Worm (Caenorhabditis elegans) whole organism, early embryonic: ENCODE data around the gene cla-1.
A peak's percentile ranks its signal among the peaks of the same experiment; 100 is the strongest.

Experiments
- B0310.2 ChIP-seq: sonication (generic microtip); optimal IDR thresholded peaks from 2 replicates; lab custom pipeline; 2016; ENCODE audit warnings: mild to moderate bottlenecking, missing genetic modification characterization, missing compliant biosample characterization
- F13C5.2 ChIP-seq: sonication (generic microtip); optimal IDR thresholded peaks from 2 replicates; lab custom pipeline; 2017; ENCODE audit warnings: mild to moderate bottlenecking, missing genetic modification characterization, inconsistent platforms, missing compliant biosample characterization
- aly-1 ChIP-seq: sonication (generic microtip); optimal IDR thresholded peaks from 2 replicates; lab custom pipeline; 2016; ENCODE audit warnings: missing genetic modification characterization, missing compliant biosample characterization
- ama-1 ChIP-seq: fragments of 150-350 bp; optimal IDR thresholded peaks from 2 replicates; lab custom pipeline; 2014
- ceh-13 ChIP-seq: fragments of 200-800 bp; sonication (Bioruptor generic); optimal IDR thresholded peaks from 2 replicates; lab custom pipeline; 2018; ENCODE audit warnings: mild to moderate bottlenecking, missing genetic modification characterization, missing compliant biosample characterization
- ceh-36 ChIP-seq: sonication (generic microtip); optimal IDR thresholded peaks from 2 replicates; lab custom pipeline; 2016; ENCODE audit warnings: missing genetic modification characterization, inconsistent platforms, missing compliant biosample characterization
- ets-7 ChIP-seq: sonication (generic microtip); optimal IDR thresholded peaks from 2 replicates; lab custom pipeline; 2016; ENCODE audit warnings: missing genotype, missing genetic modification characterization, missing compliant biosample characterization
- flt-1 ChIP-seq: fragments of 200-800 bp; sonication (Bioruptor generic); IDR thresholded peaks from 2 replicates; pipeline ENCODE4 v1.3.6; 2022; ENCODE audit warnings: missing genetic modification characterization, missing compliant biosample characterization
- hmbx-1 ChIP-seq: sonication (generic microtip); optimal IDR thresholded peaks from 2 replicates; lab custom pipeline; 2016; ENCODE audit warnings: mild to moderate bottlenecking, missing genetic modification characterization, missing compliant biosample characterization
- hmg-4 ChIP-seq: fragments of 200-800 bp; sonication (Bioruptor generic); optimal IDR thresholded peaks from 2 replicates; lab custom pipeline; 2018; ENCODE audit warnings: mild to moderate bottlenecking, missing genetic modification characterization, missing compliant biosample characterization
- hnd-1 ChIP-seq: sonication (generic microtip); optimal IDR thresholded peaks from 2 replicates; lab custom pipeline; 2016; ENCODE audit warnings: missing genetic modification characterization, missing compliant biosample characterization
- pes-1 ChIP-seq: fragments of 200-800 bp; sonication (Bioruptor generic); IDR thresholded peaks from 2 replicates; pipeline ENCODE4 v1.3.6; 2022; ENCODE audit warnings: missing genetic modification reagents, missing genetic modification characterization, missing compliant biosample characterization
- scrt-1 ChIP-seq: fragments of 200-800 bp; sonication (Bioruptor generic); IDR thresholded peaks from 2 replicates; pipeline ENCODE4 v1.3.6; 2022; ENCODE audit warnings: missing genetic modification characterization, missing compliant biosample characterization
- sea-1 ChIP-seq: fragments of 200-800 bp; sonication (Bioruptor generic); conservative IDR thresholded peaks from 2 replicates; pipeline ENCODE4 v1.3.6; 2022; ENCODE audit warnings: missing genetic modification characterization, missing compliant biosample characterization
- tbx-11 ChIP-seq: fragments of 200-800 bp; sonication (Bioruptor generic); IDR thresholded peaks from 2 replicates; pipeline ENCODE4 v1.3.6; 2022; ENCODE audit warnings: missing genetic modification characterization, missing compliant biosample characterization
- tbx-37 ChIP-seq: fragments of 200-800 bp; sonication (Bioruptor generic); conservative IDR thresholded peaks from 2 replicates; pipeline ENCODE4 v1.3.6; 2022; ENCODE audit warnings: missing genetic modification reagents, missing genetic modification characterization, missing compliant biosample characterization
- tra-4 ChIP-seq: sonication (generic microtip); optimal IDR thresholded peaks from 2 replicates; lab custom pipeline; 2017; ENCODE audit warnings: missing genetic modification characterization, missing compliant biosample characterization

The cla-1 gene

ce11 chrIV:7646861-7647260 is 58.1 kb downstream of the cla-1 start:
- no peak for TF ChIP-seq F13C5.2 (tag; lab: Kevin White, UChicago)
- no peak for TF ChIP-seq ets-7

ce11 chrIV:7650433-7650832 is 61.7 kb downstream of the cla-1 start:
- no peak for TF ChIP-seq tbx-37 (GFP tag; lab: Robert Waterston, UW)
- TF ChIP-seq hmg-4 (GFP tag; lab: Kevin White, UChicago): no peak
- TF ChIP-seq aly-1 (tag; lab: Kevin White, UChicago): no peak
- no peak for TF ChIP-seq ceh-36 (tag; lab: Kevin White, UChicago)
- no peak for TF ChIP-seq tra-4 (tag; lab: Kevin White, UChicago)
- no peak for TF ChIP-seq ama-1
- no peak for TF ChIP-seq scrt-1
- TF ChIP-seq ets-7: no peak
- TF ChIP-seq tbx-11: no peak
- no peak for TF ChIP-seq hmbx-1 (tag; lab: Kevin White, UChicago)
- no peak for TF ChIP-seq pes-1
- no peak for TF ChIP-seq B0310.2 (tag; lab: Kevin White, UChicago)
- no peak for TF ChIP-seq sea-1 (GFP tag; lab: Robert Waterston, UW)
- no peak for TF ChIP-seq F13C5.2 (tag; lab: Kevin White, UChicago)
- no peak for TF ChIP-seq flt-1 (GFP tag; lab: Robert Waterston, UW)
- no peak for TF ChIP-seq hnd-1 (tag; lab: Kevin White, UChicago)
- no peak for TF ChIP-seq ceh-13 (GFP tag; lab: Kevin White, UChicago)

ce11 chrIV:7651120-7651519 is 62.4 kb downstream of the cla-1 start, which contains the start of gene cima-1:
Gene cima-1, plus strand, starts transcription at chrIV:7651459.
- no peak for TF ChIP-seq ceh-36 (tag; lab: Kevin White, UChicago)
- TF ChIP-seq scrt-1: no peak
- TF ChIP-seq pes-1: no peak
- no peak for TF ChIP-seq ets-7
- no peak for TF ChIP-seq B0310.2 (tag; lab: Kevin White, UChicago)
- no peak for TF ChIP-seq ama-1
- no peak for TF ChIP-seq hnd-1 (tag; lab: Kevin White, UChicago)
- TF ChIP-seq aly-1 (tag; lab: Kevin White, UChicago): no peak
- TF ChIP-seq tbx-37 (GFP tag; lab: Robert Waterston, UW): no peak
- TF ChIP-seq F13C5.2 (tag; lab: Kevin White, UChicago): no peak
- no peak for TF ChIP-seq hmbx-1 (tag; lab: Kevin White, UChicago)
- TF ChIP-seq tbx-11: no peak
- no peak for TF ChIP-seq tra-4 (tag; lab: Kevin White, UChicago)

- TF ChIP-seq sea-1 (GFP tag; lab: Robert Waterston, UW) (no peak), tbx-37 (GFP tag; lab: Robert Waterston, UW) (no peak), pes-1 (no peak), hmg-4 (GFP tag; lab: Kevin White, UChicago) (no peak), hmbx-1 (tag; lab: Kevin White, UChicago) (no peak), ceh-13 (GFP tag; lab: Kevin White, UChicago) (no peak), scrt-1 (no peak), hnd-1 (tag; lab: Kevin White, UChicago) (no peak), tra-4 (tag; lab: Kevin White, UChicago) (no peak), ceh-36 (tag; lab: Kevin White, UChicago) (no peak), F13C5.2 (tag; lab: Kevin White, UChicago) (no peak)
Measured at ce11 chrIV:7653198-7653597, 64.5 kb downstream of the cla-1 start.

ce11 chrIV:7654212-7654778 is 65.6 kb downstream of the cla-1 start, which contains the start of gene nrde-4:
Gene nrde-4, minus strand, starts transcription at chrIV:7654262.
- TF ChIP-seq scrt-1: no peak
- no peak for TF ChIP-seq hnd-1 (tag; lab: Kevin White, UChicago)
- no peak for TF ChIP-seq B0310.2 (tag; lab: Kevin White, UChicago)
- no peak for TF ChIP-seq flt-1 (GFP tag; lab: Robert Waterston, UW)
- TF ChIP-seq pes-1: peak; percentile 49; the same call in 1 of the 2 replicates
- no peak for TF ChIP-seq ceh-13 (GFP tag; lab: Kevin White, UChicago)
- no peak for TF ChIP-seq sea-1 (GFP tag; lab: Robert Waterston, UW)
- no peak for TF ChIP-seq ceh-36 (tag; lab: Kevin White, UChicago)
- TF ChIP-seq tra-4 (tag; lab: Kevin White, UChicago): no peak
- TF ChIP-seq aly-1 (tag; lab: Kevin White, UChicago): no peak
- no peak for TF ChIP-seq ets-7
- TF ChIP-seq hmg-4 (GFP tag; lab: Kevin White, UChicago): no peak
- TF ChIP-seq tbx-11: no peak
- TF ChIP-seq F13C5.2 (tag; lab: Kevin White, UChicago): peak; percentile 16
- TF ChIP-seq ama-1: no peak
- no peak for TF ChIP-seq hmbx-1 (tag; lab: Kevin White, UChicago)

ce11 chrIV:7658589-7658988 is 69.9 kb downstream of the cla-1 start, which contains the start of gene C08G9.1:
Gene C08G9.1, plus strand, starts transcription at chrIV:7658763.
- TF ChIP-seq ama-1 (no peak), hmg-4 (GFP tag; lab: Kevin White, UChicago) (no peak), flt-1 (GFP tag; lab: Robert Waterston, UW) (no peak), B0310.2 (tag; lab: Kevin White, UChicago) (no peak), ceh-13 (GFP tag; lab: Kevin White, UChicago) (no peak), ceh-36 (tag; lab: Kevin White, UChicago) (no peak)

- TF ChIP-seq hmg-4 (GFP tag; lab: Kevin White, UChicago) (no peak), F13C5.2 (tag; lab: Kevin White, UChicago) (no peak)
Measured at ce11 chrIV:7659481-7659880, 70.8 kb downstream of the cla-1 start.

- TF ChIP-seq ceh-13 (GFP tag; lab: Kevin White, UChicago) (no peak), tbx-11 (no peak), ets-7 (no peak), flt-1 (GFP tag; lab: Robert Waterston, UW) (no peak), hnd-1 (tag; lab: Kevin White, UChicago) (no peak), F13C5.2 (tag; lab: Kevin White, UChicago) (no peak), hmbx-1 (tag; lab: Kevin White, UChicago) (no peak), sea-1 (GFP tag; lab: Robert Waterston, UW) (no peak), tra-4 (tag; lab: Kevin White, UChicago) (no peak), pes-1 (no peak), ama-1 (no peak), hmg-4 (GFP tag; lab: Kevin White, UChicago) (no peak), scrt-1 (no peak), tbx-37 (GFP tag; lab: Robert Waterston, UW) (no peak), ceh-36 (tag; lab: Kevin White, UChicago) (no peak), B0310.2 (tag; lab: Kevin White, UChicago) (no peak), aly-1 (tag; lab: Kevin White, UChicago) (no peak)
Measured at ce11 chrIV:7661569-7661968, 72.8 kb downstream of the cla-1 start.
